Fruit fly (Drosophila melanogaster) whole organism, embryonic: Measurements from ENCODE around the gene pall.

ENCODE experiments used
- BEAF-32 ChIP-seq: fragments of 200-800 bp; sonication (Bioruptor generic); optimal IDR thresholded peaks from 3 replicates; lab custom pipeline; 2017; ENCODE audit warnings: missing biosample characterization, missing genetic modification characterization, mild to moderate bottlenecking, moderate library complexity, missing genetic modification reagents
- Blimp-1 ChIP-seq: fragments of 200-800 bp; sonication (Bioruptor generic); optimal IDR thresholded peaks from 3 replicates; lab custom pipeline; 2018; ENCODE audit warnings: missing biosample characterization, missing genetic modification characterization, mild to moderate bottlenecking, moderate library complexity, missing genetic modification reagents
- BtbVII ChIP-seq: fragments of 200-800 bp; sonication (Bioruptor generic); optimal IDR thresholded peaks from 3 replicates; lab custom pipeline; 2017; ENCODE audit warnings: missing biosample characterization, mild to moderate bottlenecking, missing genetic modification characterization
- CG10462 ChIP-seq: fragments of 200-800 bp; sonication (Bioruptor generic); optimal IDR thresholded peaks from 2 replicates; lab custom pipeline; 2016; ENCODE audit warnings: missing biosample characterization, missing genetic modification characterization
- CG12071 ChIP-seq: fragments of 200-800 bp; sonication (Bioruptor generic); optimal IDR thresholded peaks from 3 replicates; lab custom pipeline; 2018; ENCODE audit warnings: missing biosample characterization, mild to moderate bottlenecking, missing genetic modification characterization
- CG12769 ChIP-seq: fragments of 200-800 bp; sonication (Bioruptor generic); optimal IDR thresholded peaks from 2 replicates; lab custom pipeline; 2019; ENCODE audit warnings: missing biosample characterization, mild to moderate bottlenecking, missing genetic modification characterization, moderate library complexity
- CG14441 ChIP-seq: fragments of 200-800 bp; sonication (Bioruptor generic); IDR thresholded peaks from 2 replicates; pipeline ENCODE4 v1.3.6; 2022; ENCODE audit warnings: missing biosample characterization, missing genetic modification characterization
- CG15073 ChIP-seq: fragments of 200-800 bp; sonication (Bioruptor generic); optimal IDR thresholded peaks from 2 replicates; lab custom pipeline; 2016; ENCODE audit warnings: missing biosample characterization, missing genetic modification characterization
- CG18599 ChIP-seq: fragments of 200-800 bp; sonication (Bioruptor generic); optimal IDR thresholded peaks from 3 replicates; lab custom pipeline; 2017; ENCODE audit warnings: missing biosample characterization, missing genetic modification characterization, mild to moderate bottlenecking, moderate library complexity, missing genetic modification reagents
- CG2889 ChIP-seq: fragments of 200-800 bp; sonication (Bioruptor generic); IDR thresholded peaks from 3 replicates; pipeline ENCODE4 v1.3.6; 2022; ENCODE audit warnings: missing biosample characterization, missing genetic modification characterization
- CG32532 ChIP-seq: fragments of 200-800 bp; sonication (Bioruptor generic); IDR thresholded peaks from 2 replicates; pipeline ENCODE4 v1.3.6; 2022; ENCODE audit warnings: missing biosample characterization, missing genetic modification characterization
- CG32767 ChIP-seq: fragments of 200-800 bp; sonication (Bioruptor generic); IDR thresholded peaks from 2 replicates; pipeline ENCODE4 v1.3.6; 2022; ENCODE audit warnings: missing biosample characterization, missing genetic modification characterization
- CG33557 ChIP-seq: fragments of 200-800 bp; sonication (Bioruptor generic); optimal IDR thresholded peaks from 2 replicates; lab custom pipeline; 2019; ENCODE audit warnings: missing biosample characterization, mild to moderate bottlenecking, missing genetic modification characterization, moderate library complexity
- CG7786 ChIP-seq: fragments of 200-800 bp; sonication (Bioruptor generic); optimal IDR thresholded peaks from 2 replicates; lab custom pipeline; 2016; ENCODE audit warnings: missing biosample characterization, missing genetic modification characterization
- CG9932 ChIP-seq: fragments of 200-800 bp; sonication (Bioruptor generic); IDR thresholded peaks from 2 replicates; pipeline ENCODE4 v1.3.6; 2022; ENCODE audit warnings: missing biosample characterization, missing genetic modification characterization
- CTCF ChIP-seq: fragments of 200-800 bp; sonication (Bioruptor generic); optimal IDR thresholded peaks from 2 replicates; lab custom pipeline; 2017; ENCODE audit warnings: missing biosample characterization, mild to moderate bottlenecking, missing genetic modification characterization, moderate library complexity
- Deaf1 ChIP-seq: fragments of 200-800 bp; optimal IDR thresholded peaks from 3 replicates; lab custom pipeline; 2019; ENCODE audit warnings: missing biosample characterization, mild to moderate bottlenecking, missing genetic modification characterization, moderate library complexity
- Drgx ChIP-seq: fragments of 200-800 bp; sonication (Bioruptor generic); IDR thresholded peaks from 2 replicates; pipeline ENCODE4 v1.3.6; 2022; ENCODE audit warnings: missing biosample characterization, missing genetic modification characterization
- H2.0 ChIP-seq: fragments of 200-800 bp; sonication (Bioruptor generic); IDR thresholded peaks from 2 replicates; pipeline ENCODE4 v1.3.6; 2022; ENCODE audit warnings: missing biosample characterization, missing genetic modification characterization
- Hmr ChIP-seq: fragments of 200-800 bp; sonication (Bioruptor generic); optimal IDR thresholded peaks from 3 replicates; lab custom pipeline; 2017; ENCODE audit warnings: mild to moderate bottlenecking, missing biosample characterization, missing genetic modification reagents, missing genetic modification characterization
- Med ChIP-seq: fragments of 200-800 bp; sonication (Bioruptor generic); peaks from one replicate; lab custom pipeline; 2016; ENCODE audit warnings: missing biosample characterization, missing genetic modification characterization, mild to moderate bottlenecking, inconsistent platforms, moderate library complexity
- NFAT ChIP-seq: fragments of 200-800 bp; sonication (Bioruptor generic); IDR thresholded peaks from 2 replicates; pipeline ENCODE4 v1.3.6; 2022; ENCODE audit warnings: missing biosample characterization, missing genetic modification characterization
- Rx ChIP-seq: fragments of 200-800 bp; sonication (Bioruptor generic); IDR thresholded peaks from 2 replicates; pipeline ENCODE4 v1.3.6; 2022; ENCODE audit warnings: missing biosample characterization, missing genetic modification characterization
- Six4 ChIP-seq: fragments of 200-800 bp; sonication (Bioruptor generic); optimal IDR thresholded peaks from 2 replicates; lab custom pipeline; 2016; ENCODE audit warnings: missing biosample characterization, missing genetic modification characterization
- Stat92E ChIP-seq, 3 experiments: fragments of >200 bp in 2 of 3; fragments of 200-800 bp in 1 of 3; sonication (Bioruptor generic) in 1 of 3; optimal IDR thresholded peaks; 2 replicates each; lab custom pipeline; 2017 to 2019; ENCODE audit warnings: missing biosample characterization in 3 of 3, missing genetic modification characterization in 3 of 3, mild to moderate bottlenecking in 1 of 3, moderate library complexity in 1 of 3
- abd-A ChIP-seq: fragments of 200-800 bp; sonication (Bioruptor generic); optimal IDR thresholded peaks from 3 replicates; lab custom pipeline; 2019; ENCODE audit warnings: missing biosample characterization, mild to moderate bottlenecking, missing genetic modification characterization, moderate library complexity
- disco-r ChIP-seq: fragments of 200-800 bp; sonication (Bioruptor generic); optimal IDR thresholded peaks from 2 replicates; lab custom pipeline; 2016; ENCODE audit warnings: missing biosample characterization, missing genetic modification characterization
- eve ChIP-seq, 2 experiments: fragments of >200 bp; optimal IDR thresholded peaks; 2 replicates each; lab custom pipeline; 2017; ENCODE audit warnings: missing biosample characterization in 2 of 2, missing genetic modification characterization in 2 of 2
- gem ChIP-seq: fragments of 200-800 bp; sonication (Bioruptor generic); optimal IDR thresholded peaks from 2 replicates; lab custom pipeline; 2019; ENCODE audit warnings: missing biosample characterization, mild to moderate bottlenecking, missing genetic modification characterization, moderate library complexity
- hb ChIP-seq: fragments of 200-800 bp; sonication (Bioruptor generic); IDR thresholded peaks from 3 replicates; pipeline ENCODE4 v1.3.6; 2022; ENCODE audit warnings: missing biosample characterization, missing genetic modification characterization; ENCODE audit not compliant: partially characterized antibody
- inv ChIP-seq: fragments of 200-800 bp; sonication (Bioruptor generic); IDR thresholded peaks from 2 replicates; pipeline ENCODE4 v1.3.6; 2022; ENCODE audit warnings: missing biosample characterization, missing genetic modification characterization; ENCODE audit not compliant: partially characterized antibody
- knrl ChIP-seq: fragments of 200-800 bp; sonication (Bioruptor generic); IDR thresholded peaks from 3 replicates; pipeline ENCODE4 v1.3.6; 2022; ENCODE audit warnings: missing biosample characterization, missing genetic modification characterization; ENCODE audit not compliant: partially characterized antibody
- mirr ChIP-seq: fragments of 200-800 bp; sonication (Bioruptor generic); optimal IDR thresholded peaks from 3 replicates; lab custom pipeline; 2018; ENCODE audit warnings: missing biosample characterization, mild to moderate bottlenecking, missing genetic modification characterization
- nau ChIP-seq: fragments of 200-800 bp; sonication (Bioruptor generic); optimal IDR thresholded peaks from 3 replicates; lab custom pipeline; 2017; ENCODE audit warnings: missing biosample characterization, mild to moderate bottlenecking, missing genetic modification characterization, missing genetic modification reagents
- oc ChIP-seq: fragments of 200-800 bp; sonication (Bioruptor generic); optimal IDR thresholded peaks from 2 replicates; lab custom pipeline; 2018; ENCODE audit warnings: missing biosample characterization, mild to moderate bottlenecking, missing genetic modification characterization, moderate library complexity
- pros ChIP-seq: fragments of 200-800 bp; sonication (Bioruptor generic); optimal IDR thresholded peaks from 3 replicates; lab custom pipeline; 2019; ENCODE audit warnings: missing biosample characterization, mild to moderate bottlenecking, missing genetic modification characterization, moderate library complexity
- pzg ChIP-seq: fragments of 200-800 bp; sonication (Bioruptor generic); optimal IDR thresholded peaks from 3 replicates; lab custom pipeline; 2018; ENCODE audit warnings: missing biosample characterization, mild to moderate bottlenecking, missing genetic modification characterization, moderate library complexity
- seq ChIP-seq: fragments of 200-800 bp; sonication (Bioruptor generic); IDR thresholded peaks from 2 replicates; pipeline ENCODE4 v1.3.6; 2022; ENCODE audit warnings: missing biosample characterization, missing genetic modification characterization
- shn ChIP-seq: fragments of 200-800 bp; sonication (Bioruptor generic); optimal IDR thresholded peaks from 3 replicates; lab custom pipeline; 2016; ENCODE audit warnings: missing biosample characterization, missing genetic modification characterization
- sisA ChIP-seq: fragments of 200-800 bp; sonication (Bioruptor generic); IDR thresholded peaks from 2 replicates; pipeline ENCODE4 v1.3.6; 2022; ENCODE audit warnings: missing biosample characterization, missing genetic modification characterization
- slou ChIP-seq: fragments of 200-800 bp; sonication (Bioruptor generic); optimal IDR thresholded peaks from 3 replicates; lab custom pipeline; 2016; ENCODE audit warnings: missing biosample characterization, missing genetic modification characterization
- sr ChIP-seq: fragments of 200-800 bp; sonication (Bioruptor generic); IDR thresholded peaks from 3 replicates; pipeline ENCODE4 v1.3.6; 2022; ENCODE audit warnings: missing biosample characterization, missing genetic modification characterization
- vfl ChIP-seq: fragments of 200-800 bp; sonication (Bioruptor generic); optimal IDR thresholded peaks from 2 replicates; lab custom pipeline; 2016; ENCODE audit warnings: missing biosample characterization, missing genetic modification characterization
- zfh2 ChIP-seq: fragments of 200-800 bp; sonication (Bioruptor generic); optimal IDR thresholded peaks from 2 replicates; lab custom pipeline; 2016; ENCODE audit warnings: missing biosample characterization, missing genetic modification characterization

pall gene

dm6 chr3L:9487586-9487985 is at the start of gene pall (continued):
- TF ChIP-seq disco-r (GFP tag; lab: Kevin White, UChicago) (no peak), BEAF-32 (peak; percentile 19)

- no peak for TF ChIP-seq CG15073 (GFP tag; lab: Kevin White, UChicago)
- no peak for TF ChIP-seq CG12769 (tag; lab: Kevin White, UChicago)
- TF ChIP-seq Drgx (GFP tag; lab: Robert Waterston, UW), result no peak
- TF ChIP-seq Blimp-1 (GFP tag; lab: Kevin White, UChicago), result peak; percentile 95
- peak; percentile 15 for TF ChIP-seq CG33557 (GFP tag; lab: Kevin White, UChicago)
- TF ChIP-seq Deaf1 (tag; lab: Kevin White, UChicago), result peak; percentile 16
Measured at dm6 chr3L:9528835-9529234, 41.2 kb upstream of the pall start, which contains the start of gene Or67a. Gene Or67a, plus strand, starts transcription at chr3L:9529067.

- TF ChIP-seq CG14441 (GFP tag; lab: Robert Waterston, UW) (no peak), abd-A (tag; lab: Kevin White, UChicago) (peak; percentile 24), nau (no peak), Hmr (GFP tag; lab: Kevin White, UChicago) (peak; percentile 9), sr (no peak), pzg (GFP tag; lab: Kevin White, UChicago) (no peak), CG32767 (GFP tag; lab: Robert Waterston, UW) (no peak), CG18599 (GFP tag; lab: Kevin White, UChicago) (peak; percentile 14), Med (GFP tag; lab: Kevin White, UChicago) (peak; percentile 24), mirr (GFP tag; lab: Kevin White, UChicago) (peak; percentile 16), CTCF (GFP tag; lab: Kevin White, UChicago) (no peak), eve (GFP tag; optimal IDR thresholded peaks at IDR 0.05; lab: Kevin White, UChicago) (no peak), gem (no peak)
Measured at dm6 chr3L:9525444-9525843, 37.9 kb upstream of the pall start, which contains the start of gene CG33700. Gene CG33700, minus strand, starts transcription at chr3L:9525544.

dm6 chr3L:9513309-9513708 is 25.7 kb upstream of the pall start, which contains the start of gene CG33702:
Gene CG33702, minus strand, starts transcription at chr3L:9513409.
- TF ChIP-seq CG7786 (GFP tag; lab: Kevin White, UChicago), result no peak
- no peak for TF ChIP-seq slou
- TF ChIP-seq CG9932 (GFP tag; lab: Robert Waterston, UW), result no peak
- TF ChIP-seq zfh2 (GFP tag; lab: Kevin White, UChicago), result no peak
- no peak for TF ChIP-seq CG10462
- TF ChIP-seq shn (GFP tag; lab: Kevin White, UChicago), result no peak
- TF ChIP-seq seq (GFP tag; lab: Robert Waterston, UW), result no peak
- no peak for TF ChIP-seq H2.0 (GFP tag; lab: Robert Waterston, UW)
- no peak for TF ChIP-seq Six4 (GFP tag; lab: Kevin White, UChicago)

- TF ChIP-seq CG2889 (no peak), pros (GFP tag; lab: Kevin White, UChicago) (no peak), disco-r (GFP tag; lab: Kevin White, UChicago) (no peak), hb (GFP tag; lab: Robert Waterston, UW) (no peak), oc (tag; lab: Kevin White, UChicago) (no peak), sisA (GFP tag; lab: Robert Waterston, UW) (no peak), vfl (GFP tag; lab: Kevin White, UChicago) (no peak), Stat92E (GFP tag; optimal IDR thresholded peaks at IDR 0.05; lab: Kevin White, UChicago) (no peak), CG32532 (GFP tag; lab: Robert Waterston, UW) (no peak), knrl (GFP tag; lab: Robert Waterston, UW) (no peak), inv (no peak), CG12071 (no peak), Rx (GFP tag; lab: Robert Waterston, UW) (no peak), NFAT (GFP tag; lab: Robert Waterston, UW) (no peak), BtbVII (GFP tag; lab: Kevin White, UChicago) (no peak)
Measured at dm6 chr3L:9512560-9512959, 25.0 kb upstream of the pall start, which contains the start of gene CG33703. Gene CG33703, minus strand, starts transcription at chr3L:9512660.
